Fruit fly (Drosophila melanogaster) whole organism, adult: Measurements from ENCODE around the gene bchs.

Source experiments
- CG11617 ChIP-seq: fragments of 200-800 bp; sonication (Bioruptor generic); optimal IDR thresholded peaks from 2 replicates; lab custom pipeline; 2017; ENCODE audit warnings: mild to moderate bottlenecking, missing biosample characterization, missing genetic modification reagents, missing genetic modification characterization
- CG12768 ChIP-seq: fragments of 200-800 bp; sonication (Bioruptor generic); optimal IDR thresholded peaks from 2 replicates; lab custom pipeline; 2017; ENCODE audit warnings: missing biosample characterization, missing genetic modification characterization, mild to moderate bottlenecking, moderate library complexity, missing genetic modification reagents
- CG14711 ChIP-seq: fragments of 200-800 bp; sonication (Bioruptor generic); optimal IDR thresholded peaks from 2 replicates; lab custom pipeline; 2018; ENCODE audit warnings: missing biosample characterization, mild to moderate bottlenecking, missing genetic modification characterization, moderate library complexity
- CG1620 ChIP-seq: fragments of 200-800 bp; sonication (Bioruptor generic); optimal IDR thresholded peaks from 2 replicates; lab custom pipeline; 2016; ENCODE audit warnings: missing biosample characterization, missing genetic modification characterization
- CG33017 ChIP-seq: fragments of 200-800 bp; sonication (Bioruptor generic); optimal IDR thresholded peaks from 2 replicates; lab custom pipeline; 2018; ENCODE audit warnings: missing biosample characterization, mild to moderate bottlenecking, missing genetic modification characterization, moderate library complexity
- CG5204 ChIP-seq: fragments of 200-800 bp; sonication (Bioruptor generic); optimal IDR thresholded peaks from 2 replicates; lab custom pipeline; 2016; ENCODE audit warnings: missing biosample characterization, missing genetic modification characterization
- CG7045 ChIP-seq: fragments of 200-800 bp; sonication (Bioruptor generic); optimal IDR thresholded peaks from 2 replicates; lab custom pipeline; 2017; ENCODE audit warnings: missing biosample characterization, mild to moderate bottlenecking, missing genetic modification characterization
- CG7101 ChIP-seq: fragments of 200-800 bp; sonication (Bioruptor generic); optimal IDR thresholded peaks from 2 replicates; lab custom pipeline; 2018; ENCODE audit warnings: missing biosample characterization, mild to moderate bottlenecking, missing genetic modification characterization, moderate library complexity
- Clk ChIP-seq: fragments of 200-800 bp; sonication (Bioruptor generic); optimal IDR thresholded peaks from 2 replicates; lab custom pipeline; 2017; ENCODE audit warnings: missing biosample characterization, missing genetic modification characterization
- Crg-1 ChIP-seq: fragments of 200-800 bp; sonication (Bioruptor generic); optimal IDR thresholded peaks from 2 replicates; lab custom pipeline; 2016; ENCODE audit warnings: missing biosample characterization, missing genetic modification characterization
- Hr96 ChIP-seq: fragments of 200-800 bp; sonication (Bioruptor generic); optimal IDR thresholded peaks from 2 replicates; lab custom pipeline; 2016; ENCODE audit warnings: missing biosample characterization, missing genetic modification characterization
- Mnt ChIP-seq: fragments of 200-800 bp; sonication (Bioruptor generic); optimal IDR thresholded peaks from 2 replicates; lab custom pipeline; 2016; ENCODE audit warnings: missing biosample characterization, mild to moderate bottlenecking, missing genetic modification characterization
- bab1 ChIP-seq: fragments of 200-800 bp; sonication (Bioruptor generic); optimal IDR thresholded peaks from 3 replicates; lab custom pipeline; 2019; ENCODE audit warnings: missing biosample characterization, mild to moderate bottlenecking, missing genetic modification characterization, moderate library complexity
- cic ChIP-seq: fragments of 200-800 bp; sonication (Bioruptor generic); optimal IDR thresholded peaks from 2 replicates; lab custom pipeline; 2017; ENCODE audit warnings: missing biosample characterization, mild to moderate bottlenecking, missing genetic modification characterization, moderate library complexity
- cnc ChIP-seq, 2 experiments: fragments of >200 bp; optimal IDR thresholded peaks; 2 replicates each; lab custom pipeline; 2017
- kay ChIP-seq: fragments of 200-800 bp; sonication (Bioruptor generic); peaks from one replicate; lab custom pipeline; 2016; ENCODE audit warnings: missing biosample characterization, missing genetic modification characterization, borderline replicate concordance
- ovo ChIP-seq: fragments of 200-800 bp; sonication (Bioruptor generic); optimal IDR thresholded peaks from 2 replicates; lab custom pipeline; 2016; ENCODE audit warnings: missing biosample characterization, missing genetic modification characterization
- pad ChIP-seq: fragments of 200-800 bp; sonication (Bioruptor generic); optimal IDR thresholded peaks from 3 replicates; lab custom pipeline; 2017; ENCODE audit warnings: missing biosample characterization, missing genetic modification characterization, mild to moderate bottlenecking, moderate library complexity, missing genetic modification reagents
- tj ChIP-seq: fragments of 200-800 bp; sonication (Bioruptor generic); optimal IDR thresholded peaks from 3 replicates; lab custom pipeline; 2017; ENCODE audit warnings: missing biosample characterization, mild to moderate bottlenecking, missing genetic modification characterization, moderate library complexity
- toe ChIP-seq: fragments of 200-800 bp; sonication (Bioruptor generic); optimal IDR thresholded peaks from 2 replicates; lab custom pipeline; 2016; ENCODE audit warnings: missing biosample characterization, missing genetic modification characterization

The bchs gene

dm6 chr2L:5890556-5890955 lies 16.4 kb upstream of the bchs start:
- TF ChIP-seq CG12768 (GFP tag; lab: Kevin White, UChicago) (no peak), Clk (no peak), cic (GFP tag; lab: Kevin White, UChicago) (no peak), cnc (optimal IDR thresholded peaks at IDR 0.05; lab: Kevin White, UChicago) (no peak), CG11617 (GFP tag; lab: Kevin White, UChicago) (no peak), pad (GFP tag; lab: Kevin White, UChicago) (no peak), ovo (no peak), CG5204 (GFP tag; lab: Kevin White, UChicago) (no peak), Mnt (GFP tag; lab: Kevin White, UChicago) (no peak)

- no peak for TF ChIP-seq CG7101 (tag; lab: Kevin White, UChicago)
- no peak for TF ChIP-seq cnc (optimal IDR thresholded peaks at IDR 0.05; lab: Kevin White, UChicago)
- TF ChIP-seq CG7045 (GFP tag; lab: Kevin White, UChicago): no peak
- TF ChIP-seq tj (GFP tag; lab: Kevin White, UChicago): no peak
- no peak for TF ChIP-seq CG11617 (GFP tag; lab: Kevin White, UChicago)
- TF ChIP-seq cic (GFP tag; lab: Kevin White, UChicago): no peak
- no peak for TF ChIP-seq toe (GFP tag; lab: Kevin White, UChicago)
- no peak for TF ChIP-seq CG1620 (GFP tag; lab: Kevin White, UChicago)
- TF ChIP-seq Clk: no peak
- TF ChIP-seq Hr96 (GFP tag; lab: Kevin White, UChicago): no peak
- TF ChIP-seq CG14711 (tag; lab: Kevin White, UChicago): no peak
- TF ChIP-seq CG33017: no peak
- TF ChIP-seq CG12768 (GFP tag; lab: Kevin White, UChicago): no peak
- no peak for TF ChIP-seq ovo
- TF ChIP-seq kay (GFP tag; lab: Kevin White, UChicago): no peak
Measured at dm6 chr2L:5892762-5893161, 14.2 kb upstream of the bchs start, which contains the start of gene Acp26Ab. Gene Acp26Ab, minus strand, starts transcription at chr2L:5892862.

dm6 chr2L:5893796-5894195 lies 13.2 kb upstream of the bchs start, which contains the start of gene Acp26Aa:
Gene Acp26Aa, minus strand, starts transcription at chr2L:5893896.
- TF ChIP-seq CG12768 (GFP tag; lab: Kevin White, UChicago) (no peak), tj (GFP tag; lab: Kevin White, UChicago) (peak; percentile 68)

- TF ChIP-seq CG1620 (GFP tag; lab: Kevin White, UChicago): no peak
- TF ChIP-seq CG12768 (GFP tag; lab: Kevin White, UChicago): no peak
- TF ChIP-seq Clk: no peak
- no peak for TF ChIP-seq ovo
- TF ChIP-seq bab1 (GFP tag; lab: Kevin White, UChicago): no peak
- TF ChIP-seq CG11617 (GFP tag; lab: Kevin White, UChicago): no peak
- no peak for TF ChIP-seq toe (GFP tag; lab: Kevin White, UChicago)
- no peak for TF ChIP-seq CG7101 (tag; lab: Kevin White, UChicago)
- no peak for TF ChIP-seq CG33017
- no peak for TF ChIP-seq Mnt (GFP tag; lab: Kevin White, UChicago)
- no peak for TF ChIP-seq CG5204 (GFP tag; lab: Kevin White, UChicago)
- no peak for TF ChIP-seq Crg-1
- TF ChIP-seq tj (GFP tag; lab: Kevin White, UChicago): no peak
- TF ChIP-seq kay (GFP tag; lab: Kevin White, UChicago): no peak
- no peak for TF ChIP-seq CG7045 (GFP tag; lab: Kevin White, UChicago)
- no peak for TF ChIP-seq cnc (optimal IDR thresholded peaks at IDR 0.05; lab: Kevin White, UChicago)
- TF ChIP-seq CG14711 (tag; lab: Kevin White, UChicago): no peak
- no peak for TF ChIP-seq cic (GFP tag; lab: Kevin White, UChicago)
Measured at dm6 chr2L:5894533-5894932, 12.4 kb upstream of the bchs start.

- TF ChIP-seq cic (GFP tag; lab: Kevin White, UChicago) (peak; percentile 31), Crg-1 (no peak), pad (GFP tag; lab: Kevin White, UChicago) (no peak), CG11617 (GFP tag; lab: Kevin White, UChicago) (no peak), CG7045 (GFP tag; lab: Kevin White, UChicago) (no peak), Hr96 (GFP tag; lab: Kevin White, UChicago) (no peak), CG5204 (GFP tag; lab: Kevin White, UChicago) (no peak), toe (GFP tag; lab: Kevin White, UChicago) (no peak), CG12768 (GFP tag; lab: Kevin White, UChicago) (no peak), CG1620 (GFP tag; lab: Kevin White, UChicago) (no peak), bab1 (GFP tag; lab: Kevin White, UChicago) (peak; percentile 29), kay (GFP tag; lab: Kevin White, UChicago) (no peak), Mnt (GFP tag; lab: Kevin White, UChicago) (no peak), tj (GFP tag; lab: Kevin White, UChicago) (peak; percentile 98)
Measured at dm6 chr2L:5899170-5899708, 7.7 kb upstream of the bchs start.

- TF ChIP-seq CG7101 (tag; lab: Kevin White, UChicago) (no peak), ovo (no peak), Mnt (GFP tag; lab: Kevin White, UChicago) (no peak), Clk (no peak), toe (GFP tag; lab: Kevin White, UChicago) (no peak), cnc (optimal IDR thresholded peaks at IDR 0.05; lab: Kevin White, UChicago) (no peak), CG14711 (tag; lab: Kevin White, UChicago) (no peak), kay (GFP tag; lab: Kevin White, UChicago) (no peak), Hr96 (GFP tag; lab: Kevin White, UChicago) (no peak), tj (GFP tag; lab: Kevin White, UChicago) (no peak), cic (GFP tag; lab: Kevin White, UChicago) (no peak)
Measured at dm6 chr2L:5901553-5901952, 5.4 kb upstream of the bchs start.
